Fruit fly (Drosophila melanogaster) whole organism, embryonic: ENCODE results near the gene VhaM9.7-b.
A peak's percentile ranks its signal among the peaks of the same experiment; 100 is the strongest.

Experiments used
- B-H2 ChIP-seq: fragments of 200-800 bp; sonication (Bioruptor generic); optimal IDR thresholded peaks from 2 replicates; lab custom pipeline; 2018; ENCODE audit warnings: missing biosample characterization, mild to moderate bottlenecking, missing genetic modification characterization
- Bgb ChIP-seq: fragments of 200-800 bp; sonication (Bioruptor generic); IDR thresholded peaks from 2 replicates; pipeline ENCODE4 v1.3.6; 2022; ENCODE audit warnings: missing biosample characterization, missing genetic modification characterization; ENCODE audit not compliant: partially characterized antibody
- BtbVII ChIP-seq: fragments of 200-800 bp; sonication (Bioruptor generic); optimal IDR thresholded peaks from 3 replicates; lab custom pipeline; 2017; ENCODE audit warnings: missing biosample characterization, mild to moderate bottlenecking, missing genetic modification characterization
- CG10543 ChIP-seq: fragments of 200-800 bp; sonication (Bioruptor generic); optimal IDR thresholded peaks from 3 replicates; lab custom pipeline; 2017; ENCODE audit warnings: missing biosample characterization, mild to moderate bottlenecking, missing genetic modification characterization, moderate library complexity
- CG10979 ChIP-seq: fragments of 200-800 bp; sonication (Bioruptor generic); optimal IDR thresholded peaks from 2 replicates; lab custom pipeline; 2018; ENCODE audit warnings: missing biosample characterization, mild to moderate bottlenecking, missing genetic modification characterization, moderate library complexity
- CG11696 ChIP-seq: fragments of 200-800 bp; sonication (Bioruptor generic); IDR thresholded peaks from 2 replicates; pipeline ENCODE4 v1.3.6; 2022; ENCODE audit warnings: missing biosample characterization, missing genetic modification characterization
- CG12659 ChIP-seq: fragments of 200-800 bp; sonication (Bioruptor generic); optimal IDR thresholded peaks from 3 replicates; lab custom pipeline; 2017; ENCODE audit warnings: mild to moderate bottlenecking, missing biosample characterization, missing genetic modification reagents, missing genetic modification characterization
- CG14667 ChIP-seq: fragments of 200-800 bp; sonication (Bioruptor generic); IDR thresholded peaks from 2 replicates; pipeline ENCODE4 v1.3.6; 2022; ENCODE audit warnings: missing biosample characterization, missing genetic modification characterization
- CG14860 ChIP-seq: fragments of 200-800 bp; sonication (Bioruptor generic); IDR thresholded peaks from 3 replicates; pipeline ENCODE4 v1.3.6; 2022; ENCODE audit warnings: missing biosample characterization, missing genetic modification characterization; ENCODE audit not compliant: partially characterized antibody
- CG15011 ChIP-seq: fragments of 200-800 bp; sonication (Bioruptor generic); optimal IDR thresholded peaks from 3 replicates; lab custom pipeline; 2018; ENCODE audit warnings: missing biosample characterization, mild to moderate bottlenecking, missing genetic modification characterization
- CG15269 ChIP-seq: fragments of 200-800 bp; sonication (Bioruptor generic); optimal IDR thresholded peaks from 2 replicates; lab custom pipeline; 2018; ENCODE audit warnings: missing biosample characterization, mild to moderate bottlenecking, missing genetic modification characterization, moderate library complexity
- CG17385 ChIP-seq: fragments of 200-800 bp; sonication (Bioruptor generic); optimal IDR thresholded peaks from 3 replicates; lab custom pipeline; 2018; ENCODE audit warnings: missing biosample characterization, mild to moderate bottlenecking, missing genetic modification characterization
- CG18476 ChIP-seq: fragments of 200-800 bp; sonication (Bioruptor generic); optimal IDR thresholded peaks from 2 replicates; lab custom pipeline; 2016; ENCODE audit warnings: missing biosample characterization, mild to moderate bottlenecking, missing genetic modification characterization
- CG2875 ChIP-seq: fragments of 200-800 bp; sonication (Bioruptor generic); optimal IDR thresholded peaks from 2 replicates; lab custom pipeline; 2017; ENCODE audit warnings: missing biosample characterization, mild to moderate bottlenecking, missing genetic modification characterization, missing genetic modification reagents
- CG30020 ChIP-seq: fragments of 200-800 bp; optimal IDR thresholded peaks from 2 replicates; lab custom pipeline; 2019; ENCODE audit warnings: missing biosample characterization, mild to moderate bottlenecking, missing genetic modification characterization, moderate library complexity
- CG31224 ChIP-seq: fragments of 200-800 bp; sonication (Bioruptor generic); IDR thresholded peaks from 2 replicates; pipeline ENCODE4 v1.3.6; 2022; ENCODE audit warnings: missing biosample characterization, missing genetic modification characterization
- CG31365 ChIP-seq: fragments of 200-800 bp; sonication (Bioruptor generic); optimal IDR thresholded peaks from 2 replicates; lab custom pipeline; 2018; ENCODE audit warnings: missing biosample characterization, mild to moderate bottlenecking, missing genetic modification characterization
- CG3995 ChIP-seq: fragments of 200-800 bp; sonication (Bioruptor generic); optimal IDR thresholded peaks from 3 replicates; lab custom pipeline; 2016; ENCODE audit warnings: missing biosample characterization, missing genetic modification characterization
- CG42726 ChIP-seq: fragments of 200-800 bp; sonication (Bioruptor generic); IDR thresholded peaks from 2 replicates; pipeline ENCODE4 v1.3.6; 2022; ENCODE audit warnings: missing biosample characterization, missing genetic modification characterization; ENCODE audit not compliant: partially characterized antibody
- CG5180 ChIP-seq: fragments of 200-800 bp; sonication (Bioruptor generic); optimal IDR thresholded peaks from 3 replicates; lab custom pipeline; 2017; ENCODE audit warnings: missing biosample characterization, missing genetic modification characterization, mild to moderate bottlenecking, moderate library complexity, missing genetic modification reagents
- CG7745 ChIP-seq: fragments of 200-800 bp; sonication (Bioruptor generic); optimal IDR thresholded peaks from 2 replicates; lab custom pipeline; 2018; ENCODE audit warnings: missing biosample characterization, mild to moderate bottlenecking, missing genetic modification characterization, moderate library complexity
- CG8388 ChIP-seq: fragments of 200-800 bp; sonication (Bioruptor generic); optimal IDR thresholded peaks from 2 replicates; lab custom pipeline; 2019; ENCODE audit warnings: missing biosample characterization, mild to moderate bottlenecking, missing genetic modification characterization, moderate library complexity
- CG9215 ChIP-seq: fragments of 200-800 bp; sonication (Bioruptor generic); IDR thresholded peaks from 2 replicates; pipeline ENCODE4 v1.3.6; 2022; ENCODE audit warnings: missing biosample characterization, missing genetic modification characterization
- Camta ChIP-seq: fragments of 200-800 bp; sonication (Bioruptor generic); optimal IDR thresholded peaks from 2 replicates; lab custom pipeline; 2016; ENCODE audit warnings: missing biosample characterization, missing genetic modification characterization
- GATAe ChIP-seq: fragments of 200-800 bp; sonication (Bioruptor generic); conservative IDR thresholded peaks from 2 replicates; pipeline ENCODE4 v1.3.6; 2022; ENCODE audit warnings: missing biosample characterization, missing genetic modification characterization
- Gsc ChIP-seq: fragments of 200-800 bp; sonication (Bioruptor generic); IDR thresholded peaks from 2 replicates; pipeline ENCODE4 v1.3.6; 2022; ENCODE audit warnings: missing biosample characterization, missing genetic modification characterization
- Hmr ChIP-seq: fragments of 200-800 bp; sonication (Bioruptor generic); optimal IDR thresholded peaks from 3 replicates; lab custom pipeline; 2017; ENCODE audit warnings: mild to moderate bottlenecking, missing biosample characterization, missing genetic modification reagents, missing genetic modification characterization
- Hr78 ChIP-seq, 2 experiments: fragments of 200-800 bp in 1 of 2; fragments of >200 bp in 1 of 2; sonication (Bioruptor generic) in 1 of 2; optimal IDR thresholded peaks; 2 replicates each; lab custom pipeline; 2017 to 2019; ENCODE audit warnings: missing biosample characterization in 2 of 2, missing genetic modification characterization in 2 of 2, mild to moderate bottlenecking in 1 of 2, moderate library complexity in 1 of 2
- Lim3 ChIP-seq: fragments of 200-800 bp; sonication (Bioruptor generic); IDR thresholded peaks from 2 replicates; pipeline ENCODE4 v1.3.6; 2022; ENCODE audit warnings: missing biosample characterization, missing genetic modification characterization
- Mes4 ChIP-seq: fragments of 200-800 bp; sonication (Bioruptor generic); optimal IDR thresholded peaks from 2 replicates; lab custom pipeline; 2016; ENCODE audit warnings: missing biosample characterization, missing genetic modification characterization
- Nf-YC ChIP-seq: fragments of 200-800 bp; optimal IDR thresholded peaks from 3 replicates; lab custom pipeline; 2019; ENCODE audit warnings: missing biosample characterization, mild to moderate bottlenecking, missing genetic modification characterization, moderate library complexity
- Ptx1 ChIP-seq: fragments of 200-800 bp; sonication (Bioruptor generic); IDR thresholded peaks from 2 replicates; pipeline ENCODE4 v1.3.6; 2022; ENCODE audit warnings: missing biosample characterization, missing genetic modification characterization
- Scr ChIP-seq: fragments of 200-800 bp; sonication (Bioruptor generic); IDR thresholded peaks from 2 replicates; pipeline ENCODE4 v1.3.6; 2022; ENCODE audit warnings: missing biosample characterization, missing genetic modification characterization; ENCODE audit not compliant: partially characterized antibody
- Spps ChIP-seq: fragments of 200-800 bp; sonication (Bioruptor generic); optimal IDR thresholded peaks from 2 replicates; lab custom pipeline; 2018; ENCODE audit warnings: missing biosample characterization, mild to moderate bottlenecking, missing genetic modification characterization
- bigmax ChIP-seq: fragments of 200-800 bp; sonication (Bioruptor generic); optimal IDR thresholded peaks from 2 replicates; lab custom pipeline; 2018; ENCODE audit warnings: missing biosample characterization, mild to moderate bottlenecking, missing genetic modification characterization
- cad ChIP-seq: fragments of >200 bp; optimal IDR thresholded peaks from 2 replicates; lab custom pipeline; 2017; ENCODE audit warnings: missing biosample characterization, missing genetic modification characterization
- cg ChIP-seq: fragments of 200-800 bp; sonication (Bioruptor generic); optimal IDR thresholded peaks from 3 replicates; lab custom pipeline; 2019; ENCODE audit warnings: missing biosample characterization, mild to moderate bottlenecking, missing genetic modification characterization, moderate library complexity
- hb ChIP-seq: fragments of 200-800 bp; sonication (Bioruptor generic); IDR thresholded peaks from 3 replicates; pipeline ENCODE4 v1.3.6; 2022; ENCODE audit warnings: missing biosample characterization, missing genetic modification characterization; ENCODE audit not compliant: partially characterized antibody
- jing ChIP-seq: fragments of 200-800 bp; sonication (Bioruptor generic); optimal IDR thresholded peaks from 2 replicates; lab custom pipeline; 2018; ENCODE audit warnings: missing biosample characterization, mild to moderate bottlenecking, missing genetic modification characterization
- lov ChIP-seq, 2 experiments: fragments of 200-800 bp in 1 of 2; fragments of >200 bp in 1 of 2; sonication (Bioruptor generic) in 1 of 2; IDR thresholded peaks in 1 of 2; optimal IDR thresholded peaks in 1 of 2; 2 replicates in 1 of 2; 3 replicates in 1 of 2; pipeline versions ENCODE4 v1.3.6 to Lab custom; 2017 to 2022; ENCODE audit warnings: missing biosample characterization in 1 of 2, missing genetic modification characterization in 1 of 2
- maf-S ChIP-seq: fragments of 200-800 bp; sonication (Bioruptor generic); optimal IDR thresholded peaks from 2 replicates; lab custom pipeline; 2016; ENCODE audit warnings: missing biosample characterization, missing genetic modification characterization
- mirr ChIP-seq: fragments of 200-800 bp; sonication (Bioruptor generic); optimal IDR thresholded peaks from 3 replicates; lab custom pipeline; 2018; ENCODE audit warnings: missing biosample characterization, mild to moderate bottlenecking, missing genetic modification characterization
- phol ChIP-seq: fragments of 200-800 bp; sonication (Bioruptor generic); optimal IDR thresholded peaks from 3 replicates; lab custom pipeline; 2018; ENCODE audit warnings: missing biosample characterization, mild to moderate bottlenecking, missing genetic modification characterization, moderate library complexity
- ranshi ChIP-seq: fragments of 200-800 bp; sonication (Bioruptor generic); IDR thresholded peaks from 2 replicates; pipeline ENCODE4 v1.3.6; 2022; ENCODE audit warnings: missing biosample characterization, missing genetic modification characterization
- sqz ChIP-seq: fragments of 200-800 bp; sonication (Bioruptor generic); optimal IDR thresholded peaks from 3 replicates; lab custom pipeline; 2018; ENCODE audit warnings: missing biosample characterization, mild to moderate bottlenecking, missing genetic modification characterization
- tap ChIP-seq: fragments of 200-800 bp; optimal IDR thresholded peaks from 3 replicates; lab custom pipeline; 2019; ENCODE audit warnings: missing biosample characterization, mild to moderate bottlenecking, missing genetic modification characterization, moderate library complexity
- tna ChIP-seq: fragments of 200-800 bp; sonication (Bioruptor generic); IDR thresholded peaks from 2 replicates; pipeline ENCODE4 v1.3.6; 2022; ENCODE audit warnings: missing biosample characterization, missing genetic modification characterization; ENCODE audit not compliant: partially characterized antibody

VhaM9.7-b gene

DNA sequence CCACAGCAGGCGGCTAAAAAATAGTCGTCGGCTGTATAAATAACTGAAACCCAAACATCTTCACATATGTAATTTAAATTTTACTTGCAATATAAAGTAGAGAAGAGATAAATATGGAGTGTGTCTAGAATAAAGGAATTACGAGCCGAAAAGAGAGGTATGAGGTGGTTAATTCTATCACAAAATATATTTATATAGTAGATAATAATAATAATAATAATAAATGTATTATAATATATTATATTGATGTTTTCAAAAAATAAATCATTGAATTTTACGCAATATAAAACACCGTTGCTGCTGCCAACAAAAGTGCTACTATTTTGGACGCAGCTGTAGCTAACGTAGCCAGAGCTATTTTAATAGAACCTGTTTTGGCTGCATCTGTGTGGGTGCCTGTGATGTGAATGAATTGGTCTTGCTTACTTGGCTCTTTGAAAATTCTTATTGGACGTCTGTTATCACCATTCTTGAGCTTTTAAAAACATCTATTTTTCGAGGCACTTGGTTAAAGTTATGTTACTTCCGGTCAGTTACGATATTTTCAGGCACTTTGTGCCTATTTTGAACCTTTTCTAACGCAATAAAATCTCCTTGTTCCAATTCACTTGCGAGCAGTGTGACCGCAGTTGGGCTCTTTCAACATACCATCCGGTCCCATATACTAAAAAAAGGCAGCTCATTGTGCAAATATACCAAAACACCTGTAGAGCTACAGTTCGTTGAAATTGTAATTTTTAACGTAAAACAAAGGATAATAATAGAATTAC, 42.6 kb upstream of the VhaM9.7-b start, which contains the start of gene Hr78 (continued):
- TF ChIP-seq cg (GFP tag; lab: Kevin White, UChicago), result peak; percentile 86
- no peak for TF ChIP-seq tna (GFP tag; lab: Robert Waterston, UW)
- peak; percentile 21 for TF ChIP-seq cad (GFP tag; lab: Kevin White, UChicago)
- no peak for TF ChIP-seq Mes4 (GFP tag; lab: Kevin White, UChicago)
- TF ChIP-seq bigmax (GFP tag; lab: Kevin White, UChicago), result no peak
- TF ChIP-seq B-H2 (GFP tag; lab: Kevin White, UChicago), result peak; percentile 68
- peak; percentile 74 for TF ChIP-seq Nf-YC (tag; lab: Kevin White, UChicago)
- TF ChIP-seq CG18476, result peak; percentile 57
- TF ChIP-seq mirr (GFP tag; lab: Kevin White, UChicago), result no peak
- TF ChIP-seq CG9215 (GFP tag; lab: Robert Waterston, UW), result peak; percentile 28; the same call in 1 of the 2 replicates
- peak; percentile 45 for TF ChIP-seq CG31224
- peak; percentile 98 for TF ChIP-seq CG11696
- TF ChIP-seq CG17385 (GFP tag; lab: Kevin White, UChicago), result peak; percentile 81
- TF ChIP-seq CG14667 (GFP tag; lab: Robert Waterston, UW), result no peak; the same call in 1 of the 2 replicates
- TF ChIP-seq CG15011, result peak; percentile 47
- TF ChIP-seq BtbVII, result peak; percentile 90
- TF ChIP-seq lov (optimal IDR thresholded peaks at IDR 0.05; lab: Kevin White, UChicago), result no peak
- 0 out of 3 replicates have a peak, but pooled peaks have one; percentile 54 for TF ChIP-seq lov (GFP tag; IDR thresholded peaks at IDR 0.05; lab: Robert Waterston, UW)
- TF ChIP-seq phol (tag; lab: Kevin White, UChicago), result peak; percentile 79
- 0 out of 2 replicates have a peak, but pooled peaks have one; percentile 12 for TF ChIP-seq Scr (GFP tag; lab: Robert Waterston, UW)
- TF ChIP-seq Gsc (GFP tag; lab: Robert Waterston, UW), result no peak
- TF ChIP-seq ranshi (GFP tag; lab: Robert Waterston, UW), result peak; percentile 50
- TF ChIP-seq jing (GFP tag; lab: Kevin White, UChicago), result no peak
- TF ChIP-seq hb (GFP tag; lab: Robert Waterston, UW), result no peak
- no peak for TF ChIP-seq GATAe (GFP tag; lab: Robert Waterston, UW)
- peak; percentile 90 for TF ChIP-seq Hmr (GFP tag; lab: Kevin White, UChicago)
- peak in 1 of 2 experiments; percentile 95 for TF ChIP-seq Hr78 (GFP tag; optimal IDR thresholded peaks at IDR 0.05; lab: Kevin White, UChicago)
- no peak for TF ChIP-seq maf-S (GFP tag; lab: Kevin White, UChicago)
- TF ChIP-seq CG31365, result no peak
- TF ChIP-seq CG10543 (GFP tag; lab: Kevin White, UChicago), result peak; percentile 72
- no peak for TF ChIP-seq CG14860 (GFP tag; lab: Robert Waterston, UW)
- no peak for TF ChIP-seq Bgb (GFP tag; lab: Robert Waterston, UW)
- TF ChIP-seq CG15269 (tag; lab: Kevin White, UChicago), result peak; percentile 90
- TF ChIP-seq CG8388, result peak; percentile 99
- TF ChIP-seq CG10979, result peak; percentile 85
- peak; percentile 28; the same call in 1 of the 2 replicates for TF ChIP-seq Lim3
- peak; percentile 59 for TF ChIP-seq Spps (tag; lab: Kevin White, UChicago)
- peak; percentile 72 for TF ChIP-seq Ptx1 (GFP tag; lab: Robert Waterston, UW)
- peak; percentile 73 for TF ChIP-seq CG2875 (GFP tag; lab: Kevin White, UChicago)
- TF ChIP-seq CG30020 (tag; lab: Kevin White, UChicago), result peak; percentile 50
- TF ChIP-seq CG42726, result peak; percentile 46; the same call in 1 of the 2 replicates
- TF ChIP-seq sqz (GFP tag; lab: Kevin White, UChicago), result no peak
- TF ChIP-seq CG3995, result peak; percentile 70
- peak; percentile 69 for TF ChIP-seq tap (tag; lab: Kevin White, UChicago)
- no peak for TF ChIP-seq Camta (GFP tag; lab: Kevin White, UChicago)
- TF ChIP-seq CG5180 (GFP tag; lab: Kevin White, UChicago), result peak; percentile 65
- TF ChIP-seq CG12659 (GFP tag; lab: Kevin White, UChicago), result peak; percentile 91
- no peak for TF ChIP-seq CG7745
